Fruit fly (Drosophila melanogaster): ENCODE measurements around the gene PyK.

Gene PyK

DNA sequence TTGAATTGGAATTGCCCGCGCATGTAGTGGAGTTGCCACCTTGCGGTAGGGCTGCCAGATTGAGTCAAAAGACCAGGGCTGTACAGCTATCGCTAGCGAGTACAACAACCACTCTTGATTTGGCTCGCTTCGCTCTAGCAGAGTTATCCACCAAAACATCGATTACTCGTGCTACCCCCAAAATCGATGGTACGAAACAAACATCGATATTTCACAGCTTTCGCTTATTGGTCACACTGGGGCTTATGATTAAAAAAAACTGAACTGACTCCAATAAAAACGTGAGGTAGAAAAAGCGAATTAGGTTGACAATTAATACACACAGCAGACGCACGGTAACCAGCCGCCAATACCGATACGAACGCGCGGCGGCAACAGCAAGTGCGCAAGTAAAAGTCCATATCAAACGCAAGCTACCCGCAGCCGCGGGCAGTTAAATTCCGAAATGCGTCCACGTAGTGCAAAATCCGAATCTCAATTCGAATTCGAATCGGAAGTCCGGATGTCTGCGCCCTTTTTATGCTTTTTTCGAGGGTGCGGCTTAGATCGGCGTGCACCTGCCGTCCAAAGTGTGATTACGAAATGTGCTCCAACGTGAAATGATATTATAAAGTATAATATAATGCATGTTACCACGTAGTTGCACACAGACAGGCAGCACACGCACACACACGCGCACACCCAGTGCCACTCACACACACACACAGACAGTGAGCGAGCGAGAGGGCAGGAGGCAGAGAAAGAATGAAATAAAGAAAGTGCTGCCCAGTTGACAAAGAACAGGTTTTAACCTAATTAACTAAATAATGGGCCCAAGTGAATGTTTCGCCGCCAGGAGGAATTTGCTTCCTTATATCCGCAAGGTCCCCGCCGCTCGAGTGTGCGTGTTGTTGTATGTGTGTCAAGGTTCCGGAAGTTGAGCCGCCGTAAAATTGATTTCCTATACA, 10.6 kb upstream of the PyK start, which contains the start of gene Sar1 (continued):
- peak; percentile 48 for TF ChIP-seq CG10543 (GFP tag; optimal IDR thresholded peaks at IDR 0.05)
- no peak for TF ChIP-seq tin (GFP tag; optimal IDR thresholded peaks at IDR 0.05)
- TF ChIP-seq Xrp1 (GFP tag; IDR thresholded peaks at IDR 0.05): no peak
- no peak for TF ChIP-seq chn (GFP tag; optimal IDR thresholded peaks at IDR 0.05)
- no peak for TF ChIP-seq Ssrp (tag; optimal IDR thresholded peaks at IDR 0.05)
- TF ChIP-seq Sry-δ (GFP tag; optimal IDR thresholded peaks at IDR 0.05): peak; percentile 92
- no peak for TF ChIP-seq esg (GFP tag; conservative IDR thresholded peaks at IDR 0.05)
- TF ChIP-seq BEAF-32 (GFP tag; optimal IDR thresholded peaks at IDR 0.05): peak; percentile 99
- no peak for TF ChIP-seq ro (GFP tag; IDR thresholded peaks at IDR 0.05)
- TF ChIP-seq CG10431 (GFP tag; optimal IDR thresholded peaks at IDR 0.05): no peak
- no peak for TF ChIP-seq CG15011 (GFP tag; optimal IDR thresholded peaks at IDR 0.05)
- TF ChIP-seq slou (GFP tag; optimal IDR thresholded peaks at IDR 0.05): no peak
- peak; percentile 98 for TF ChIP-seq CG9797 (GFP tag; optimal IDR thresholded peaks at IDR 0.05)
- no peak; the same call in 1 of the 2 replicates for TF ChIP-seq CG4404 (GFP tag; IDR thresholded peaks at IDR 0.05)
- TF ChIP-seq sna (GFP tag; IDR thresholded peaks at IDR 0.05; ENCODE audit: partially characterized antibody): peak; percentile 95
- peak in 1 of 2 experiments; percentile 59 for TF ChIP-seq Pdp1 (GFP tag; optimal IDR thresholded peaks at IDR 0.05)
- TF ChIP-seq pros (GFP tag; optimal IDR thresholded peaks at IDR 0.05): no peak
- TF ChIP-seq trh (GFP tag; optimal IDR thresholded peaks at IDR 0.05): no peak
- no peak for TF ChIP-seq CG12071 (GFP tag; optimal IDR thresholded peaks at IDR 0.05)
- no peak for TF ChIP-seq CG14014 (GFP tag; IDR thresholded peaks at IDR 0.05)
- no peak for TF ChIP-seq CG7372 (GFP tag; IDR thresholded peaks at IDR 0.05)
- peak; percentile 95 for TF ChIP-seq Ets65A (GFP tag)
- no peak for TF ChIP-seq Trl (optimal IDR thresholded peaks at IDR 0.05)
- peak; percentile 4 for TF ChIP-seq Trl (GFP tag; optimal IDR thresholded peaks at IDR 0.05)
- TF ChIP-seq amos (GFP tag; IDR thresholded peaks at IDR 0.05; ENCODE audit: partially characterized antibody): peak; percentile 98
- peak; percentile 91 for TF ChIP-seq CG33213 (GFP tag; optimal IDR thresholded peaks at IDR 0.05)
- no peak for TF ChIP-seq sc (optimal IDR thresholded peaks at IDR 0.05)
- TF ChIP-seq sc (GFP tag; optimal IDR thresholded peaks at IDR 0.05): no peak
- TF ChIP-seq zfh1 (GFP tag; IDR thresholded peaks at IDR 0.05): peak; percentile 23; the same call in 1 of the 3 replicates
- TF ChIP-seq CG17802 (tag; optimal IDR thresholded peaks at IDR 0.05): no peak
- no peak for TF ChIP-seq cas (GFP tag; IDR thresholded peaks at IDR 0.05)
- TF ChIP-seq stc (GFP tag; IDR thresholded peaks at IDR 0.05): no peak
- TF ChIP-seq CG8290 (GFP tag; optimal IDR thresholded peaks at IDR 0.05): peak; percentile 55
- TF ChIP-seq CG8290 (tag; optimal IDR thresholded peaks at IDR 0.05): peak in 1 of 2 experiments; percentile 92
- peak; percentile 41 for TF ChIP-seq shn (GFP tag; optimal IDR thresholded peaks at IDR 0.05)
- TF ChIP-seq otp (GFP tag; IDR thresholded peaks at IDR 0.05): no peak
- TF ChIP-seq CG10462 (GFP tag; optimal IDR thresholded peaks at IDR 0.05): no peak
- peak; percentile 41 for TF ChIP-seq CG9609 (GFP tag; optimal IDR thresholded peaks at IDR 0.05)
- peak; percentile 23 for TF ChIP-seq HLH54F (GFP tag; optimal IDR thresholded peaks at IDR 0.05)
- no peak for TF ChIP-seq CG8388 (GFP tag; optimal IDR thresholded peaks at IDR 0.05)
- no peak for TF ChIP-seq wek (GFP tag; optimal IDR thresholded peaks at IDR 0.05)
- TF ChIP-seq lov (optimal IDR thresholded peaks at IDR 0.05): no peak
- no peak for TF ChIP-seq lov (GFP tag; IDR thresholded peaks at IDR 0.05)
- TF ChIP-seq CG6791 (GFP tag; IDR thresholded peaks at IDR 0.05; ENCODE audit: partially characterized antibody): peak; percentile 95
- peak in 1 of 2 experiments; percentile 16 for TF ChIP-seq Dfd (GFP tag; optimal IDR thresholded peaks at IDR 0.05)
- no peak for TF ChIP-seq Asciz (GFP tag; optimal IDR thresholded peaks at IDR 0.05)
- no peak for TF ChIP-seq CG14667 (GFP tag; IDR thresholded peaks at IDR 0.05)
- peak; percentile 12 for TF ChIP-seq CG3281 (GFP tag; optimal IDR thresholded peaks at IDR 0.05)
- TF ChIP-seq CG11398 (GFP tag; optimal IDR thresholded peaks at IDR 0.05): no peak
- TF ChIP-seq ken (GFP tag; IDR thresholded peaks at IDR 0.05): no peak
- TF ChIP-seq CG13624 (GFP tag; optimal IDR thresholded peaks at IDR 0.05): peak; percentile 47

Measured in whole organism, embryonic.